Fruit fly (Drosophila melanogaster) whole organism, embryonic: ENCODE results near the gene CG16956.

Experiments
- ATbp ChIP-seq: fragments of 200-800 bp; sonication (Bioruptor generic); optimal IDR thresholded peaks from 2 replicates; lab custom pipeline; 2017; ENCODE audit warnings: missing biosample characterization, mild to moderate bottlenecking, missing genetic modification characterization, missing genetic modification reagents
- Abd-B ChIP-seq: fragments of 200-800 bp; sonication (Bioruptor generic); optimal IDR thresholded peaks from 2 replicates; lab custom pipeline; 2018; ENCODE audit warnings: missing biosample characterization, mild to moderate bottlenecking, missing genetic modification characterization, moderate library complexity
- Adf1 ChIP-seq: fragments of 200-800 bp; sonication (Bioruptor generic); IDR thresholded peaks from 2 replicates; pipeline ENCODE4 v1.3.6; 2022; ENCODE audit warnings: missing biosample characterization, missing genetic modification characterization
- B-H1 ChIP-seq: fragments of 200-800 bp; sonication (Bioruptor generic); IDR thresholded peaks from 3 replicates; pipeline ENCODE4 v1.3.6; 2022; ENCODE audit warnings: missing biosample characterization, missing genetic modification characterization
- Bgb ChIP-seq: fragments of 200-800 bp; sonication (Bioruptor generic); IDR thresholded peaks from 2 replicates; pipeline ENCODE4 v1.3.6; 2022; ENCODE audit warnings: missing biosample characterization, missing genetic modification characterization; ENCODE audit not compliant: partially characterized antibody
- CG13287 ChIP-seq: fragments of 200-800 bp; sonication (Bioruptor generic); IDR thresholded peaks from 2 replicates; pipeline ENCODE4 v1.3.6; 2022; ENCODE audit warnings: missing biosample characterization, missing genetic modification characterization; ENCODE audit not compliant: partially characterized antibody
- CG13775 ChIP-seq: fragments of 200-800 bp; sonication (Bioruptor generic); optimal IDR thresholded peaks from 3 replicates; lab custom pipeline; 2017; ENCODE audit warnings: missing biosample characterization, mild to moderate bottlenecking, missing genetic modification characterization
- CG14050 ChIP-seq: fragments of 200-800 bp; sonication (Bioruptor generic); IDR thresholded peaks from 3 replicates; pipeline ENCODE4 v1.3.6; 2022; ENCODE audit warnings: missing biosample characterization, missing genetic modification characterization
- CG15073 ChIP-seq: fragments of 200-800 bp; sonication (Bioruptor generic); optimal IDR thresholded peaks from 2 replicates; lab custom pipeline; 2016; ENCODE audit warnings: missing biosample characterization, missing genetic modification characterization
- CG18476 ChIP-seq: fragments of 200-800 bp; sonication (Bioruptor generic); optimal IDR thresholded peaks from 2 replicates; lab custom pipeline; 2016; ENCODE audit warnings: missing biosample characterization, mild to moderate bottlenecking, missing genetic modification characterization
- CG31224 ChIP-seq: fragments of 200-800 bp; sonication (Bioruptor generic); IDR thresholded peaks from 2 replicates; pipeline ENCODE4 v1.3.6; 2022; ENCODE audit warnings: missing biosample characterization, missing genetic modification characterization
- CG32532 ChIP-seq: fragments of 200-800 bp; sonication (Bioruptor generic); IDR thresholded peaks from 2 replicates; pipeline ENCODE4 v1.3.6; 2022; ENCODE audit warnings: missing biosample characterization, missing genetic modification characterization
- CG34224 ChIP-seq: fragments of 200-800 bp; sonication (Bioruptor generic); IDR thresholded peaks from 3 replicates; pipeline ENCODE4 v1.3.6; 2022; ENCODE audit warnings: missing biosample characterization, missing genetic modification characterization; ENCODE audit not compliant: partially characterized antibody
- CG5180 ChIP-seq: fragments of 200-800 bp; sonication (Bioruptor generic); optimal IDR thresholded peaks from 3 replicates; lab custom pipeline; 2017; ENCODE audit warnings: missing biosample characterization, missing genetic modification characterization, mild to moderate bottlenecking, moderate library complexity, missing genetic modification reagents
- CG7745 ChIP-seq: fragments of 200-800 bp; sonication (Bioruptor generic); optimal IDR thresholded peaks from 2 replicates; lab custom pipeline; 2018; ENCODE audit warnings: missing biosample characterization, mild to moderate bottlenecking, missing genetic modification characterization, moderate library complexity
- CG7786 ChIP-seq: fragments of 200-800 bp; sonication (Bioruptor generic); optimal IDR thresholded peaks from 2 replicates; lab custom pipeline; 2016; ENCODE audit warnings: missing biosample characterization, missing genetic modification characterization
- CG8944 ChIP-seq: fragments of 200-800 bp; sonication (Bioruptor generic); optimal IDR thresholded peaks from 3 replicates; lab custom pipeline; 2016; ENCODE audit warnings: missing biosample characterization, missing genetic modification characterization
- CG9876 ChIP-seq: fragments of 200-800 bp; sonication (Bioruptor generic); optimal IDR thresholded peaks from 2 replicates; lab custom pipeline; 2016; ENCODE audit warnings: missing biosample characterization, missing genetic modification characterization
- D19B ChIP-seq: fragments of 200-800 bp; sonication (Bioruptor generic); optimal IDR thresholded peaks from 2 replicates; lab custom pipeline; 2017; ENCODE audit warnings: missing biosample characterization, mild to moderate bottlenecking, missing genetic modification characterization
- Dfd ChIP-seq, 2 experiments: fragments of >200 bp; optimal IDR thresholded peaks; 2 replicates each; lab custom pipeline; 2017; ENCODE audit warnings: missing biosample characterization in 2 of 2, missing genetic modification characterization in 2 of 2
- Dip3 ChIP-seq: fragments of 200-800 bp; sonication (Bioruptor generic); optimal IDR thresholded peaks from 3 replicates; lab custom pipeline; 2016; ENCODE audit warnings: missing biosample characterization, missing genetic modification characterization
- Eip74EF ChIP-seq, 2 experiments: fragments of 200-800 bp in 1 of 2; fragments of >200 bp in 1 of 2; sonication (Bioruptor generic) in 1 of 2; optimal IDR thresholded peaks; 2 replicates each; lab custom pipeline; 2017 to 2019; ENCODE audit warnings: missing biosample characterization in 2 of 2, missing genetic modification characterization in 2 of 2, mild to moderate bottlenecking in 1 of 2, moderate library complexity in 1 of 2
- Fer1 ChIP-seq: fragments of 200-800 bp; sonication (Bioruptor generic); optimal IDR thresholded peaks from 2 replicates; lab custom pipeline; 2017; ENCODE audit warnings: missing biosample characterization, mild to moderate bottlenecking, missing genetic modification characterization
- Fer2 ChIP-seq: fragments of 200-800 bp; sonication (Bioruptor generic); optimal IDR thresholded peaks from 2 replicates; lab custom pipeline; 2018; ENCODE audit warnings: missing biosample characterization, mild to moderate bottlenecking, missing genetic modification characterization, moderate library complexity
- HLH54F ChIP-seq: fragments of 200-800 bp; sonication (Bioruptor generic); optimal IDR thresholded peaks from 3 replicates; lab custom pipeline; 2016; ENCODE audit warnings: missing biosample characterization, missing genetic modification characterization
- Jarid2 ChIP-seq: fragments of 200-800 bp; sonication (Bioruptor generic); optimal IDR thresholded peaks from 3 replicates; lab custom pipeline; 2017; ENCODE audit warnings: mild to moderate bottlenecking, missing biosample characterization, missing genetic modification reagents, missing genetic modification characterization
- MESR4 ChIP-seq: fragments of 200-800 bp; sonication (Bioruptor generic); optimal IDR thresholded peaks from 2 replicates; lab custom pipeline; 2018; ENCODE audit warnings: missing biosample characterization, mild to moderate bottlenecking, missing genetic modification characterization, moderate library complexity
- Mes4 ChIP-seq: fragments of 200-800 bp; sonication (Bioruptor generic); optimal IDR thresholded peaks from 2 replicates; lab custom pipeline; 2016; ENCODE audit warnings: missing biosample characterization, missing genetic modification characterization
- NfI ChIP-seq: fragments of 200-800 bp; sonication (Bioruptor generic); optimal IDR thresholded peaks from 3 replicates; lab custom pipeline; 2018; ENCODE audit warnings: missing biosample characterization, mild to moderate bottlenecking, missing genetic modification characterization, moderate library complexity
- Opbp ChIP-seq: fragments of 200-800 bp; sonication (Bioruptor generic); IDR thresholded peaks from 3 replicates; pipeline ENCODE4 v1.3.6; 2022; ENCODE audit warnings: missing biosample characterization, missing genetic modification characterization; ENCODE audit not compliant: partially characterized antibody
- Pdp1 ChIP-seq, 2 experiments: fragments of 200-800 bp; sonication (Bioruptor generic); optimal IDR thresholded peaks; 3 replicates each; lab custom pipeline; 2016; ENCODE audit warnings: missing biosample characterization in 2 of 2, missing genetic modification characterization in 2 of 2, mild to moderate bottlenecking in 1 of 2, moderate library complexity in 1 of 2
- Scr ChIP-seq: fragments of 200-800 bp; sonication (Bioruptor generic); IDR thresholded peaks from 2 replicates; pipeline ENCODE4 v1.3.6; 2022; ENCODE audit warnings: missing biosample characterization, missing genetic modification characterization; ENCODE audit not compliant: partially characterized antibody
- Trl ChIP-seq, 3 experiments: fragments of >200 bp in 2 of 3; fragments of 200-800 bp in 1 of 3; sonication (Bioruptor generic) in 1 of 3; optimal IDR thresholded peaks; 2 replicates in 1 of 3; 3 replicates in 2 of 3; lab custom pipeline; 2016 to 2017; ENCODE audit warnings: missing biosample characterization in 1 of 3, missing genetic modification characterization in 1 of 3
- dm ChIP-seq: fragments of 200-800 bp; sonication (Bioruptor generic); optimal IDR thresholded peaks from 3 replicates; lab custom pipeline; 2016; ENCODE audit warnings: missing biosample characterization, missing genetic modification characterization
- exex ChIP-seq: fragments of 200-800 bp; sonication (Bioruptor generic); optimal IDR thresholded peaks from 4 replicates; lab custom pipeline; 2018; ENCODE audit warnings: missing biosample characterization, mild to moderate bottlenecking, missing genetic modification characterization, moderate library complexity
- inv ChIP-seq: fragments of 200-800 bp; sonication (Bioruptor generic); IDR thresholded peaks from 2 replicates; pipeline ENCODE4 v1.3.6; 2022; ENCODE audit warnings: missing biosample characterization, missing genetic modification characterization; ENCODE audit not compliant: partially characterized antibody
- pan ChIP-seq, 4 experiments: fragments of >200 bp in 3 of 4; fragments of 200-800 bp in 1 of 4; sonication (Bioruptor generic) in 1 of 4; optimal IDR thresholded peaks in 3 of 4; IDR thresholded peaks in 1 of 4; 2 replicates each; pipeline versions ENCODE4 v1.3.6 to Lab custom; 2017 to 2022; ENCODE audit warnings: missing biosample characterization in 2 of 4, missing genetic modification characterization in 2 of 4, mixed read lengths in 1 of 4
- phol ChIP-seq: fragments of 200-800 bp; sonication (Bioruptor generic); optimal IDR thresholded peaks from 3 replicates; lab custom pipeline; 2018; ENCODE audit warnings: missing biosample characterization, mild to moderate bottlenecking, missing genetic modification characterization, moderate library complexity
- prd ChIP-seq, 3 experiments: fragments of >200 bp in 2 of 3; fragments of 200-800 bp in 1 of 3; sonication (Bioruptor generic) in 1 of 3; optimal IDR thresholded peaks in 2 of 3; IDR thresholded peaks in 1 of 3; 2 replicates in 2 of 3; 3 replicates in 1 of 3; pipeline versions ENCODE4 v1.3.6 to Lab custom; 2017 to 2022; ENCODE audit warnings: missing biosample characterization in 1 of 3, missing genetic modification characterization in 1 of 3
- pros ChIP-seq: fragments of 200-800 bp; sonication (Bioruptor generic); optimal IDR thresholded peaks from 3 replicates; lab custom pipeline; 2019; ENCODE audit warnings: missing biosample characterization, mild to moderate bottlenecking, missing genetic modification characterization, moderate library complexity
- repo ChIP-seq: fragments of 200-800 bp; sonication (Bioruptor generic); optimal IDR thresholded peaks from 2 replicates; lab custom pipeline; 2016; ENCODE audit warnings: missing biosample characterization, missing genetic modification characterization
- sens ChIP-seq: fragments of 200-800 bp; sonication (Bioruptor generic); peaks from one replicate; lab custom pipeline; 2016; ENCODE audit warnings: missing biosample characterization, missing genetic modification characterization
- slp2 ChIP-seq: fragments of 200-800 bp; sonication (Bioruptor generic); optimal IDR thresholded peaks from 2 replicates; lab custom pipeline; 2016; ENCODE audit warnings: missing biosample characterization, missing genetic modification characterization
- stc ChIP-seq: fragments of 200-800 bp; sonication (Bioruptor generic); IDR thresholded peaks from 2 replicates; pipeline ENCODE4 v1.3.6; 2022; ENCODE audit warnings: missing biosample characterization, missing genetic modification characterization
- tll ChIP-seq, 2 experiments: fragments of 200-800 bp in 1 of 2; fragments of >200 bp in 1 of 2; sonication (Bioruptor generic) in 1 of 2; optimal IDR thresholded peaks; 2 replicates each; lab custom pipeline; 2017 to 2019; ENCODE audit warnings: missing biosample characterization in 2 of 2, missing genetic modification characterization in 2 of 2, mild to moderate bottlenecking in 1 of 2, moderate library complexity in 1 of 2
- trem ChIP-seq: fragments of 200-800 bp; optimal IDR thresholded peaks from 3 replicates; lab custom pipeline; 2019; ENCODE audit warnings: missing biosample characterization, mild to moderate bottlenecking, missing genetic modification characterization, moderate library complexity
- unc-4 ChIP-seq: fragments of 200-800 bp; sonication (Bioruptor generic); IDR thresholded peaks from 2 replicates; pipeline ENCODE4 v1.3.6; 2022; ENCODE audit warnings: missing biosample characterization, missing genetic modification characterization; ENCODE audit not compliant: partially characterized antibody

The CG16956 gene

DNA sequence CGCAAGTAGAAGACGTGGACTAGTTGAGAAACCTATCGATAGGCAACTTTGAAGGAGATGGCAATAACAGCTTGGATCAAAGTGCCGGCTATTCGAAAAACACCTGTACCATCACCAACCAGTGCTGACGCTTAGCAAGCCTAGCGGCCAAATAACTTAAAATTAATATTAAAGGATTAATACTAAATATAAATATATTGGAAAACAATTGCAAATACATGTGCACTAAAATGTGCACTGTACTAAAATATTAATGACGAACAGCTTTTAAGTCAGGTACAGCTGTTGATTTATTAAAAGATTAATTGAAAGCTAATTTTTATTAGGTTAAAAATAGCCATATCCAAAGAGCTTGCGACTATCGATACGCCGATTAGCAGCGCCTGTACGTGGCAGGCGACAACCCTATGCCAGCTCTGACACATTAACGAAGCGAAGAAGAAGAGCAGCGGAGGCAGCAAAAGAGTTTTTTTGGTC, 35.8 kb downstream of the CG16956 start, which contains the start of the genes CG9302 and beta'COP (continued):
- TF ChIP-seq Opbp (peak; percentile 68), sens (GFP tag; lab: Kevin White, UChicago) (peak; percentile 86), Trl (optimal IDR thresholded peaks at IDR 0.05; lab: Kevin White, UChicago) (no peak), Trl (GFP tag; optimal IDR thresholded peaks at IDR 0.05; lab: Kevin White, UChicago) (peak; percentile 22), Dip3 (GFP tag; lab: Kevin White, UChicago) (peak; percentile 37), trem (tag; lab: Kevin White, UChicago) (peak; percentile 68), Pdp1 (GFP tag; optimal IDR thresholded peaks at IDR 0.05; lab: Kevin White, UChicago) (peak; percentile 15 to 57), CG32532 (GFP tag; lab: Robert Waterston, UW) (peak; percentile 46), Scr (GFP tag; lab: Robert Waterston, UW) (peak; percentile 80), Fer1 (GFP tag; lab: Kevin White, UChicago) (peak; percentile 60), Bgb (GFP tag; lab: Robert Waterston, UW) (peak; percentile 62), repo (no peak), Fer2 (tag; lab: Kevin White, UChicago) (peak; percentile 73), CG15073 (no peak), CG7786 (GFP tag; lab: Kevin White, UChicago) (peak; percentile 48), Mes4 (GFP tag; lab: Kevin White, UChicago) (no peak), ATbp (GFP tag; lab: Kevin White, UChicago) (no peak), dm (GFP tag; lab: Kevin White, UChicago) (peak; percentile 37), HLH54F (GFP tag; lab: Kevin White, UChicago) (peak; percentile 51), inv (GFP tag; lab: Robert Waterston, UW) (peak; percentile 68), phol (tag; lab: Kevin White, UChicago) (peak; percentile 81), CG34224 (GFP tag; lab: Robert Waterston, UW) (no peak; the same call in 2 of the 3 replicates), prd (optimal IDR thresholded peaks at IDR 0.05; lab: Kevin White, UChicago) (no peak), prd (GFP tag; IDR thresholded peaks at IDR 0.05; lab: Robert Waterston, UW) (peak; percentile 75; the same call in 2 of the 3 replicates), CG31224 (GFP tag; lab: Robert Waterston, UW) (peak; percentile 42; the same call in 1 of the 2 replicates), B-H1 (peak; percentile 16; the same call in 1 of the 3 replicates), CG8944 (GFP tag; lab: Kevin White, UChicago) (peak; percentile 43), CG14050 (GFP tag; lab: Robert Waterston, UW) (no peak), slp2 (GFP tag; lab: Kevin White, UChicago) (peak; percentile 21), Jarid2 (GFP tag; lab: Kevin White, UChicago) (no peak), pan (optimal IDR thresholded peaks at IDR 0.05; lab: Kevin White, UChicago) (peak in 1 of 2 experiments; percentile 72), pan (GFP tag; optimal IDR thresholded peaks at IDR 0.05 in 1 of 2, IDR thresholded peaks at IDR 0.05 in 1 of 2) (peak; percentile 47 to 72), MESR4 (GFP tag; lab: Kevin White, UChicago) (no peak), CG5180 (GFP tag; lab: Kevin White, UChicago) (no peak), Dfd (GFP tag; optimal IDR thresholded peaks at IDR 0.05; lab: Kevin White, UChicago) (no peak), Abd-B (GFP tag; lab: Kevin White, UChicago) (peak; percentile 91), NfI (GFP tag; lab: Kevin White, UChicago) (peak; percentile 69), pros (GFP tag; lab: Kevin White, UChicago) (no peak), CG13287 (GFP tag; lab: Robert Waterston, UW) (peak; percentile 74), Adf1 (GFP tag; lab: Robert Waterston, UW) (peak; percentile 48; the same call in 1 of the 2 replicates), CG7745 (tag; lab: Kevin White, UChicago) (no peak), CG18476 (GFP tag; lab: Kevin White, UChicago) (peak; percentile 32), stc (no peak), CG9876 (peak; percentile 34), Eip74EF (GFP tag; optimal IDR thresholded peaks at IDR 0.05; lab: Kevin White, UChicago) (no peak), CG13775 (GFP tag; lab: Kevin White, UChicago) (peak; percentile 83), exex (tag; lab: Kevin White, UChicago) (peak; percentile 51), tll (GFP tag; optimal IDR thresholded peaks at IDR 0.05; lab: Kevin White, UChicago) (peak in 1 of 2 experiments; percentile 3), D19B (GFP tag; lab: Kevin White, UChicago) (no peak), unc-4 (GFP tag; lab: Robert Waterston, UW) (peak; percentile 71)
